Worm (Caenorhabditis elegans): ENCODE data around the gene T09A12.8.

Gene T09A12.8

ce11 chrIV:8259904-8260303 is 16.4 kb upstream of the T09A12.8 start, which contains the start of gene K07H8.7:
TSS of gene K07H8.7 (minus strand) at chrIV:8260004.
- TF ChIP-seq egl-5 (tag; optimal IDR thresholded peaks at IDR 0.05): no peak
- no peak for TF ChIP-seq ceh-16 (tag; optimal IDR thresholded peaks at IDR 0.05)
- TF ChIP-seq lin-15B (tag; optimal IDR thresholded peaks at IDR 0.05): no peak
- no peak for TF ChIP-seq ztf-4 (tag; optimal IDR thresholded peaks at IDR 0.05)
- TF ChIP-seq nhr-11 (tag; optimal IDR thresholded peaks at IDR 0.05): no peak
- TF ChIP-seq lsy-12 (tag; optimal IDR thresholded peaks at IDR 0.05): no peak
- no peak for TF ChIP-seq ama-1 (optimal IDR thresholded peaks at IDR 0.05)
- TF ChIP-seq aly-2 (tag; optimal IDR thresholded peaks at IDR 0.05): no peak
- no peak for TF ChIP-seq pqm-1 (tag; optimal IDR thresholded peaks at IDR 0.05)
- no peak for TF ChIP-seq nhr-67 (tag; optimal IDR thresholded peaks at IDR 0.05)
- no peak for TF ChIP-seq hmg-11 (tag; optimal IDR thresholded peaks at IDR 0.05)
- TF ChIP-seq nhr-28 (tag; optimal IDR thresholded peaks at IDR 0.05): no peak
- no peak for TF ChIP-seq zag-1 (tag; optimal IDR thresholded peaks at IDR 0.05)
- TF ChIP-seq nhr-43 (tag; optimal IDR thresholded peaks at IDR 0.05; ENCODE audit: poor library complexity, severe bottlenecking): no peak
- TF ChIP-seq nhr-12 (tag; optimal IDR thresholded peaks at IDR 0.05): no peak
- TF ChIP-seq R02D3.7 (tag; optimal IDR thresholded peaks at IDR 0.05): no peak
- no peak for TF ChIP-seq ceh-28 (tag; optimal IDR thresholded peaks at IDR 0.05)
- TF ChIP-seq tbx-2 (tag; optimal IDR thresholded peaks at IDR 0.05): no peak
- no peak for TF ChIP-seq ceh-9 (tag; optimal IDR thresholded peaks at IDR 0.05)
- no peak for TF ChIP-seq nhr-237 (tag; optimal IDR thresholded peaks at IDR 0.05)

ce11 chrIV:8255221-8255620 is 11.7 kb upstream of the T09A12.8 start:
- no peak for TF ChIP-seq ama-1 (optimal IDR thresholded peaks at IDR 0.05)
- no peak for TF ChIP-seq zag-1 (tag; optimal IDR thresholded peaks at IDR 0.05)
- TF ChIP-seq nhr-43 (tag; optimal IDR thresholded peaks at IDR 0.05; ENCODE audit: poor library complexity, severe bottlenecking): no peak
- no peak for TF ChIP-seq mml-1 (tag; optimal IDR thresholded peaks at IDR 0.05)
- TF ChIP-seq eor-1 (tag; optimal IDR thresholded peaks at IDR 0.05): no peak
- no peak for TF ChIP-seq R02D3.7 (tag; optimal IDR thresholded peaks at IDR 0.05)
- no peak for TF ChIP-seq fkh-10 (GFP tag; optimal IDR thresholded peaks at IDR 0.05)
- peak; percentile 44 for TF ChIP-seq pqm-1 (tag; optimal IDR thresholded peaks at IDR 0.05)
- TF ChIP-seq ceh-28 (tag; optimal IDR thresholded peaks at IDR 0.05): no peak
- peak; percentile 12 for TF ChIP-seq nhr-23 (tag; optimal IDR thresholded peaks at IDR 0.05)
- TF ChIP-seq fos-1 (tag; optimal IDR thresholded peaks at IDR 0.05): no peak
- no peak for TF ChIP-seq nhr-11 (tag; optimal IDR thresholded peaks at IDR 0.05)
- TF ChIP-seq lsy-12 (tag; optimal IDR thresholded peaks at IDR 0.05): no peak
- TF ChIP-seq hmg-11 (tag; optimal IDR thresholded peaks at IDR 0.05): no peak
- no peak for TF ChIP-seq jun-1 (tag; optimal IDR thresholded peaks at IDR 0.05)
- peak; percentile 41 for TF ChIP-seq elt-2 (tag; optimal IDR thresholded peaks at IDR 0.05)
- TF ChIP-seq lin-15B (tag; optimal IDR thresholded peaks at IDR 0.05): no peak
- TF ChIP-seq ZK546.5 (tag; optimal IDR thresholded peaks at IDR 0.05): no peak
- no peak for TF ChIP-seq egl-27 (tag; optimal IDR thresholded peaks at IDR 0.05)
- peak; percentile 67 for TF ChIP-seq elt-1 (tag; optimal IDR thresholded peaks at IDR 0.05)

- TF ChIP-seq nfya-1 (tag; optimal IDR thresholded peaks at IDR 0.05; ENCODE audit: insufficient read depth) (no peak), mdl-1 (tag; optimal IDR thresholded peaks at IDR 0.05) (no peak), nhr-23 (tag; optimal IDR thresholded peaks at IDR 0.05) (peak; percentile 62), elt-1 (tag; optimal IDR thresholded peaks at IDR 0.05) (peak; percentile 82), zag-1 (tag; optimal IDR thresholded peaks at IDR 0.05) (no peak), nhr-12 (tag; optimal IDR thresholded peaks at IDR 0.05) (no peak), egl-5 (tag; optimal IDR thresholded peaks at IDR 0.05) (no peak), nhr-43 (tag; optimal IDR thresholded peaks at IDR 0.05; ENCODE audit: poor library complexity, severe bottlenecking) (peak; percentile 0), skn-1 (tag; optimal IDR thresholded peaks at IDR 0.05) (no peak), fkh-10 (GFP tag; optimal IDR thresholded peaks at IDR 0.05) (no peak)
These were observed 10.7 kb upstream of the T09A12.8 start for ce11 chrIV:8254193-8254592.

- TF ChIP-seq unc-39 (tag; optimal IDR thresholded peaks at IDR 0.05): no peak
- no peak for TF ChIP-seq lin-15B (tag; optimal IDR thresholded peaks at IDR 0.05)
- TF ChIP-seq fos-1 (tag; optimal IDR thresholded peaks at IDR 0.05): no peak
- peak; percentile 71 for TF ChIP-seq nfya-1 (tag; optimal IDR thresholded peaks at IDR 0.05; ENCODE audit: insufficient read depth)
- TF ChIP-seq aly-2 (tag; optimal IDR thresholded peaks at IDR 0.05): no peak
- no peak for TF ChIP-seq nhr-237 (tag; optimal IDR thresholded peaks at IDR 0.05)
- peak; percentile 57 for TF ChIP-seq nhr-43 (tag; optimal IDR thresholded peaks at IDR 0.05; ENCODE audit: poor library complexity, severe bottlenecking)
- no peak for TF ChIP-seq daf-12 (tag; optimal IDR thresholded peaks at IDR 0.05)
- TF ChIP-seq ceh-82 (tag; optimal IDR thresholded peaks at IDR 0.05): no peak
- TF ChIP-seq zag-1 (tag; optimal IDR thresholded peaks at IDR 0.05): no peak
- TF ChIP-seq egl-5 (tag; optimal IDR thresholded peaks at IDR 0.05): peak; percentile 16
- TF ChIP-seq snpc-4 (tag; optimal IDR thresholded peaks at IDR 0.05): no peak
- no peak for TF ChIP-seq egl-27 (tag; optimal IDR thresholded peaks at IDR 0.05)
- no peak for TF ChIP-seq ZK546.5 (tag; optimal IDR thresholded peaks at IDR 0.05)
- no peak for TF ChIP-seq nhr-67 (tag; optimal IDR thresholded peaks at IDR 0.05)
- TF ChIP-seq mml-1 (tag; optimal IDR thresholded peaks at IDR 0.05): no peak
- TF ChIP-seq nhr-23 (tag; optimal IDR thresholded peaks at IDR 0.05): peak; percentile 58
- TF ChIP-seq lin-39 (tag; optimal IDR thresholded peaks at IDR 0.05): peak; percentile 70
- peak; percentile 48 for TF ChIP-seq lsy-12 (tag; optimal IDR thresholded peaks at IDR 0.05)
- TF ChIP-seq tbx-2 (tag; optimal IDR thresholded peaks at IDR 0.05): peak; percentile 22
- TF ChIP-seq nhr-12 (tag; optimal IDR thresholded peaks at IDR 0.05): no peak
- peak; percentile 64 for TF ChIP-seq pha-4 (tag; optimal IDR thresholded peaks at IDR 0.05)
- TF ChIP-seq ztf-11 (tag; optimal IDR thresholded peaks at IDR 0.05): no peak
- no peak for TF ChIP-seq ceh-16 (tag; optimal IDR thresholded peaks at IDR 0.05)
- no peak for TF ChIP-seq unc-62 (GFP tag; optimal IDR thresholded peaks at IDR 0.05)
- TF ChIP-seq hmg-11 (tag; optimal IDR thresholded peaks at IDR 0.05): peak; percentile 89
- TF ChIP-seq sea-2 (GFP tag; optimal IDR thresholded peaks at IDR 0.05): no peak
- peak; percentile 66 for TF ChIP-seq elt-2 (tag; optimal IDR thresholded peaks at IDR 0.05)
- no peak for TF ChIP-seq fkh-10 (GFP tag; optimal IDR thresholded peaks at IDR 0.05)
- TF ChIP-seq ztf-4 (tag; optimal IDR thresholded peaks at IDR 0.05): no peak
- no peak for TF ChIP-seq nhr-11 (tag; optimal IDR thresholded peaks at IDR 0.05)
- no peak for TF ChIP-seq nhr-76 (tag; optimal IDR thresholded peaks at IDR 0.05)
- TF ChIP-seq elt-1 (tag; optimal IDR thresholded peaks at IDR 0.05): no peak
These were observed 9.4 kb upstream of the T09A12.8 start for ce11 chrIV:8252856-8253255.
